Worm (Caenorhabditis elegans) whole organism, young adult: ENCODE data around the gene met-2.

ENCODE experiments used
- F22D6.2 ChIP-seq: sonication (generic microtip); optimal IDR thresholded peaks from 2 replicates; lab custom pipeline; 2016; ENCODE audit warnings: mild to moderate bottlenecking, missing genetic modification characterization, missing compliant biosample characterization
- ama-1 ChIP-seq, 3 experiments: fragments of 150-350 bp in 1 of 3; sonication (generic microtip) in 2 of 3; optimal IDR thresholded peaks; 2 replicates each; lab custom pipeline; 2014 to 2018; ENCODE audit warnings: missing biosample characterization in 2 of 3, missing genetic modification characterization in 2 of 3, missing genetic modification reagents in 2 of 3
- attf-3 ChIP-seq: fragments of 200-800 bp; sonication (Bioruptor generic); conservative IDR thresholded peaks from 2 replicates; pipeline ENCODE4 v1.3.6; 2022; ENCODE audit warnings: missing genetic modification reagents, missing genetic modification characterization, missing compliant biosample characterization
- lir-1 ChIP-seq: fragments of 200-800 bp; sonication (Bioruptor generic); conservative IDR thresholded peaks from 2 replicates; pipeline ENCODE4 v1.3.6; 2022; ENCODE audit warnings: missing genetic modification reagents, missing genetic modification characterization, missing compliant biosample characterization
- madf-3 ChIP-seq: fragments of 200-800 bp; sonication (Bioruptor generic); IDR thresholded peaks from 2 replicates; pipeline ENCODE4 v1.3.6; 2022; ENCODE audit warnings: missing genetic modification reagents, missing genetic modification characterization, missing compliant biosample characterization
- ztf-18 ChIP-seq: sonication (generic microtip); optimal IDR thresholded peaks from 2 replicates; lab custom pipeline; 2016; ENCODE audit warnings: missing genotype, mild to moderate bottlenecking, missing genetic modification characterization, missing compliant biosample characterization

ce11 chrIII:8334432-8334831 is 40.7 kb upstream of the met-2 start, which contains the start of gene ZC262.4:
- TF ChIP-seq attf-3, result no peak
- TF ChIP-seq lir-1 (GFP tag; lab: Robert Waterston, UW), result no peak
- TF ChIP-seq F22D6.2 (tag; lab: Kevin White, UChicago), result no peak
- no peak for TF ChIP-seq ztf-18 (tag; lab: Kevin White, UChicago)
- TF ChIP-seq ama-1 (optimal IDR thresholded peaks at IDR 0.05; lab: Kevin White, UChicago), result no peak
- TF ChIP-seq ama-1 (GFP tag; optimal IDR thresholded peaks at IDR 0.05; lab: Kevin White, UChicago), result no peak
- TF ChIP-seq madf-3 (GFP tag; lab: Robert Waterston, UW), result no peak
